Fruit fly (Drosophila melanogaster) whole organism, embryonic: Measurements from ENCODE around the gene hdly.
A peak's percentile ranks its signal among the peaks of the same experiment; 100 is the strongest.

Source experiments
- Antp ChIP-seq: fragments of 200-800 bp; sonication (Bioruptor generic); optimal IDR thresholded peaks from 3 replicates; lab custom pipeline; 2016; ENCODE audit warnings: missing biosample characterization, missing genetic modification characterization
- Bdp1 ChIP-seq: fragments of 200-800 bp; sonication (Bioruptor generic); optimal IDR thresholded peaks from 3 replicates; lab custom pipeline; 2016; ENCODE audit warnings: missing biosample characterization, missing genetic modification characterization
- C15 ChIP-seq: fragments of 200-800 bp; sonication (Bioruptor generic); IDR thresholded peaks from 3 replicates; pipeline ENCODE4 v1.3.6; 2022; ENCODE audit warnings: missing biosample characterization, missing genetic modification characterization
- CG13296 ChIP-seq: fragments of 200-800 bp; sonication (Bioruptor generic); optimal IDR thresholded peaks from 3 replicates; lab custom pipeline; 2018; ENCODE audit warnings: missing biosample characterization, mild to moderate bottlenecking, missing genetic modification characterization
- CG14860 ChIP-seq: fragments of 200-800 bp; sonication (Bioruptor generic); IDR thresholded peaks from 3 replicates; pipeline ENCODE4 v1.3.6; 2022; ENCODE audit warnings: missing biosample characterization, missing genetic modification characterization; ENCODE audit not compliant: partially characterized antibody
- CG15479 ChIP-seq: fragments of 200-800 bp; sonication (Bioruptor generic); optimal IDR thresholded peaks from 3 replicates; lab custom pipeline; 2019; ENCODE audit warnings: missing biosample characterization, mild to moderate bottlenecking, missing genetic modification characterization, moderate library complexity
- CG15696 ChIP-seq: fragments of 200-800 bp; sonication (Bioruptor generic); optimal IDR thresholded peaks from 2 replicates; lab custom pipeline; 2019; ENCODE audit warnings: missing biosample characterization, mild to moderate bottlenecking, missing genetic modification characterization, moderate library complexity
- CG16813 ChIP-seq: fragments of 200-800 bp; sonication (Bioruptor generic); IDR thresholded peaks from 3 replicates; pipeline ENCODE4 v1.3.6; 2022; ENCODE audit warnings: missing biosample characterization, missing genetic modification characterization; ENCODE audit not compliant: partially characterized antibody
- CG16863 ChIP-seq: fragments of 200-800 bp; sonication (Bioruptor generic); optimal IDR thresholded peaks from 3 replicates; lab custom pipeline; 2016; ENCODE audit warnings: missing biosample characterization, missing genetic modification characterization
- CG3163 ChIP-seq: fragments of 200-800 bp; sonication (Bioruptor generic); optimal IDR thresholded peaks from 3 replicates; lab custom pipeline; 2016; ENCODE audit warnings: missing biosample characterization, missing genetic modification characterization
- CG33557 ChIP-seq: fragments of 200-800 bp; sonication (Bioruptor generic); optimal IDR thresholded peaks from 2 replicates; lab custom pipeline; 2019; ENCODE audit warnings: missing biosample characterization, mild to moderate bottlenecking, missing genetic modification characterization, moderate library complexity
- CG34224 ChIP-seq: fragments of 200-800 bp; sonication (Bioruptor generic); IDR thresholded peaks from 3 replicates; pipeline ENCODE4 v1.3.6; 2022; ENCODE audit warnings: missing biosample characterization, missing genetic modification characterization; ENCODE audit not compliant: partially characterized antibody
- CG4617 ChIP-seq: fragments of 200-800 bp; sonication (Bioruptor generic); optimal IDR thresholded peaks from 3 replicates; lab custom pipeline; 2016; ENCODE audit warnings: missing biosample characterization, missing genetic modification characterization, borderline replicate concordance
- CG6765 ChIP-seq: fragments of 200-800 bp; sonication (Bioruptor generic); optimal IDR thresholded peaks from 3 replicates; lab custom pipeline; 2017; ENCODE audit warnings: missing biosample characterization, mild to moderate bottlenecking, missing genetic modification characterization
- CG6791 ChIP-seq: fragments of 200-800 bp; sonication (Bioruptor generic); IDR thresholded peaks from 3 replicates; pipeline ENCODE4 v1.3.6; 2022; ENCODE audit warnings: missing biosample characterization, missing genetic modification characterization; ENCODE audit not compliant: partially characterized antibody
- CG8765 ChIP-seq: fragments of 200-800 bp; sonication (Bioruptor generic); IDR thresholded peaks from 2 replicates; pipeline ENCODE4 v1.3.6; 2022; ENCODE audit warnings: missing biosample characterization, missing genetic modification characterization
- Dll ChIP-seq: fragments of 200-800 bp; sonication (Bioruptor generic); IDR thresholded peaks from 4 replicates; pipeline ENCODE4 v1.3.6; 2022; ENCODE audit warnings: missing biosample characterization, missing genetic modification characterization; ENCODE audit not compliant: partially characterized antibody
- Doc2 ChIP-seq: fragments of 200-800 bp; sonication (Bioruptor generic); IDR thresholded peaks from 2 replicates; pipeline ENCODE4 v1.3.6; 2022; ENCODE audit warnings: missing biosample characterization, missing genetic modification characterization
- Elba2 ChIP-seq: fragments of 200-800 bp; sonication (Bioruptor generic); optimal IDR thresholded peaks from 3 replicates; lab custom pipeline; 2016; ENCODE audit warnings: missing biosample characterization, missing genetic modification characterization
- HLH4C ChIP-seq: fragments of 200-800 bp; sonication (Bioruptor generic); IDR thresholded peaks from 3 replicates; pipeline ENCODE4 v1.3.6; 2022; ENCODE audit warnings: missing biosample characterization, missing genetic modification characterization; ENCODE audit not compliant: partially characterized antibody
- Hey ChIP-seq: fragments of 200-800 bp; sonication (Bioruptor generic); optimal IDR thresholded peaks from 3 replicates; lab custom pipeline; 2018; ENCODE audit warnings: missing biosample characterization, mild to moderate bottlenecking, missing genetic modification characterization
- Myb ChIP-seq: fragments of 200-800 bp; sonication (Bioruptor generic); optimal IDR thresholded peaks from 2 replicates; lab custom pipeline; 2016; ENCODE audit warnings: missing biosample characterization, missing genetic modification characterization
- NC2β ChIP-seq: fragments of 200-800 bp; sonication (Bioruptor generic); optimal IDR thresholded peaks from 2 replicates; lab custom pipeline; 2016; ENCODE audit warnings: missing biosample characterization, missing genetic modification characterization
- Nf-YA ChIP-seq: fragments of 200-800 bp; sonication (Bioruptor generic); IDR thresholded peaks from 2 replicates; pipeline ENCODE4 v1.3.6; 2022; ENCODE audit warnings: missing biosample characterization, missing genetic modification characterization
- Optix ChIP-seq: fragments of 200-800 bp; sonication (Bioruptor generic); IDR thresholded peaks from 3 replicates; pipeline ENCODE4 v1.3.6; 2022; ENCODE audit warnings: missing biosample characterization, missing genetic modification characterization
- Pdp1 ChIP-seq, 2 experiments: fragments of 200-800 bp; sonication (Bioruptor generic); optimal IDR thresholded peaks; 3 replicates each; lab custom pipeline; 2016; ENCODE audit warnings: missing biosample characterization in 2 of 2, missing genetic modification characterization in 2 of 2, mild to moderate bottlenecking in 1 of 2, moderate library complexity in 1 of 2
- Poxn ChIP-seq: fragments of 200-800 bp; sonication (Bioruptor generic); IDR thresholded peaks from 2 replicates; pipeline ENCODE4 v1.3.6; 2022; ENCODE audit warnings: missing biosample characterization, missing genetic modification characterization
- amos ChIP-seq: fragments of 200-800 bp; sonication (Bioruptor generic); IDR thresholded peaks from 2 replicates; pipeline ENCODE4 v1.3.6; 2022; ENCODE audit warnings: missing biosample characterization, missing genetic modification characterization; ENCODE audit not compliant: partially characterized antibody
- ato ChIP-seq: fragments of 200-800 bp; sonication (Bioruptor generic); IDR thresholded peaks from 2 replicates; pipeline ENCODE4 v1.3.6; 2022; ENCODE audit warnings: missing biosample characterization, missing genetic modification characterization; ENCODE audit not compliant: partially characterized antibody
- da ChIP-seq: fragments of 200-800 bp; sonication (Bioruptor generic); optimal IDR thresholded peaks from 2 replicates; lab custom pipeline; 2016; ENCODE audit warnings: missing biosample characterization, missing genetic modification characterization
- dan ChIP-seq: fragments of 200-800 bp; sonication (Bioruptor generic); IDR thresholded peaks from 2 replicates; pipeline ENCODE4 v1.3.6; 2022; ENCODE audit warnings: missing biosample characterization, missing genetic modification characterization
- gce ChIP-seq: fragments of 200-800 bp; sonication (Bioruptor generic); IDR thresholded peaks from 3 replicates; pipeline ENCODE4 v1.3.6; 2022; ENCODE audit warnings: missing biosample characterization, missing genetic modification characterization
- hb ChIP-seq: fragments of 200-800 bp; sonication (Bioruptor generic); IDR thresholded peaks from 3 replicates; pipeline ENCODE4 v1.3.6; 2022; ENCODE audit warnings: missing biosample characterization, missing genetic modification characterization; ENCODE audit not compliant: partially characterized antibody
- hbn ChIP-seq: fragments of 200-800 bp; sonication (Bioruptor generic); IDR thresholded peaks from 2 replicates; pipeline ENCODE4 v1.3.6; 2022; ENCODE audit warnings: missing biosample characterization, missing genetic modification characterization; ENCODE audit not compliant: partially characterized antibody
- inv ChIP-seq: fragments of 200-800 bp; sonication (Bioruptor generic); IDR thresholded peaks from 2 replicates; pipeline ENCODE4 v1.3.6; 2022; ENCODE audit warnings: missing biosample characterization, missing genetic modification characterization; ENCODE audit not compliant: partially characterized antibody
- kay ChIP-seq: fragments of 200-800 bp; sonication (Bioruptor generic); optimal IDR thresholded peaks from 2 replicates; lab custom pipeline; 2016; ENCODE audit warnings: missing biosample characterization, missing genetic modification characterization
- mirr ChIP-seq: fragments of 200-800 bp; sonication (Bioruptor generic); optimal IDR thresholded peaks from 3 replicates; lab custom pipeline; 2018; ENCODE audit warnings: missing biosample characterization, mild to moderate bottlenecking, missing genetic modification characterization
- mld ChIP-seq: fragments of 200-800 bp; sonication (Bioruptor generic); IDR thresholded peaks from 3 replicates; pipeline ENCODE4 v1.3.6; 2022; ENCODE audit warnings: missing biosample characterization, missing genetic modification characterization; ENCODE audit not compliant: partially characterized antibody
- nerfin-2 ChIP-seq: fragments of 200-800 bp; sonication (Bioruptor generic); IDR thresholded peaks from 2 replicates; pipeline ENCODE4 v1.3.6; 2022; ENCODE audit warnings: missing biosample characterization, missing genetic modification characterization; ENCODE audit not compliant: partially characterized antibody
- rib ChIP-seq: fragments of 200-800 bp; sonication (Bioruptor generic); IDR thresholded peaks from 2 replicates; pipeline ENCODE4 v1.3.6; 2022; ENCODE audit warnings: missing biosample characterization, missing genetic modification characterization
- row ChIP-seq: fragments of 200-800 bp; sonication (Bioruptor generic); IDR thresholded peaks from 3 replicates; pipeline ENCODE4 v1.3.6; 2022; ENCODE audit warnings: missing biosample characterization, missing genetic modification characterization
- salm ChIP-seq: fragments of 200-800 bp; sonication (Bioruptor generic); optimal IDR thresholded peaks from 2 replicates; lab custom pipeline; 2018; ENCODE audit warnings: missing biosample characterization, mild to moderate bottlenecking, missing genetic modification characterization
- sd ChIP-seq: fragments of 200-800 bp; sonication (Bioruptor generic); optimal IDR thresholded peaks from 3 replicates; lab custom pipeline; 2018; ENCODE audit warnings: missing biosample characterization, mild to moderate bottlenecking, missing genetic modification characterization, moderate library complexity
- ssp ChIP-seq: fragments of 200-800 bp; sonication (Bioruptor generic); IDR thresholded peaks from 2 replicates; pipeline ENCODE4 v1.3.6; 2022; ENCODE audit warnings: missing biosample characterization, missing genetic modification characterization
- tll ChIP-seq, 2 experiments: fragments of 200-800 bp in 1 of 2; fragments of >200 bp in 1 of 2; sonication (Bioruptor generic) in 1 of 2; optimal IDR thresholded peaks; 2 replicates each; lab custom pipeline; 2017 to 2019; ENCODE audit warnings: missing biosample characterization in 2 of 2, missing genetic modification characterization in 2 of 2, mild to moderate bottlenecking in 1 of 2, moderate library complexity in 1 of 2
- tna ChIP-seq: fragments of 200-800 bp; sonication (Bioruptor generic); IDR thresholded peaks from 2 replicates; pipeline ENCODE4 v1.3.6; 2022; ENCODE audit warnings: missing biosample characterization, missing genetic modification characterization; ENCODE audit not compliant: partially characterized antibody
- trem ChIP-seq: fragments of 200-800 bp; optimal IDR thresholded peaks from 3 replicates; lab custom pipeline; 2019; ENCODE audit warnings: missing biosample characterization, mild to moderate bottlenecking, missing genetic modification characterization, moderate library complexity
- vfl ChIP-seq: fragments of 200-800 bp; sonication (Bioruptor generic); optimal IDR thresholded peaks from 2 replicates; lab custom pipeline; 2016; ENCODE audit warnings: missing biosample characterization, missing genetic modification characterization
- vnd ChIP-seq: fragments of 200-800 bp; sonication (Bioruptor generic); IDR thresholded peaks from 3 replicates; pipeline ENCODE4 v1.3.6; 2022; ENCODE audit warnings: missing biosample characterization, missing genetic modification characterization; ENCODE audit not compliant: partially characterized antibody

The hdly gene

DNA sequence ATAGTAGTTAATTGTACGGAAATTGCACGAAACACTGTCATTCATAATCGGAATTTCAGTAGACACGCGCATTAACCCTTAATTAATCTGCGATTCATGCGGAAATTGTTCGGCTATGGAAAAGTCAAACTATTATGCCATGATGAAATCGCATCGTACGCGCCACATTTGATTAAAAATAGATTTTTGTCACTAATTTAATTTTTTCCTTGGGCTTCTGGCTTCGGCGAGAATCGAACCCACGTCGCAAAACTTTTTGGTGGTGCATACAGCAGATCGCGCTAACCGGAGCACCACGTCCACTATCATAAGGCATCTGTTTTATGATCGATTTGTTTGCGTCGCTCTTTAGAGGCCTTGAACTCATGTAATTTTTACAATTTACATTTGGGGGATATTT, 1.4 kb upstream of the hdly start (continued):
- TF ChIP-seq CG15479 (peak; percentile 20), Hey (no peak), CG6765 (GFP tag; lab: Kevin White, UChicago) (no peak), CG13296 (no peak), nerfin-2 (GFP tag; lab: Robert Waterston, UW) (peak; percentile 68), vnd (GFP tag; lab: Robert Waterston, UW) (peak; percentile 52; the same call in 2 of the 3 replicates), rib (GFP tag; lab: Robert Waterston, UW) (no peak), NC2β (GFP tag; lab: Kevin White, UChicago) (no peak), vfl (GFP tag; lab: Kevin White, UChicago) (no peak), CG34224 (GFP tag; lab: Robert Waterston, UW) (peak; percentile 46), Myb (GFP tag; lab: Kevin White, UChicago) (no peak), ssp (GFP tag; lab: Robert Waterston, UW) (no peak), Optix (GFP tag; lab: Robert Waterston, UW) (no peak), CG6791 (GFP tag; lab: Robert Waterston, UW) (peak; percentile 90), Pdp1 (GFP tag; optimal IDR thresholded peaks at IDR 0.05; lab: Kevin White, UChicago) (peak in 1 of 2 experiments; percentile 70), kay (no peak), CG3163 (GFP tag; lab: Kevin White, UChicago) (no peak), Doc2 (no peak), CG33557 (GFP tag; lab: Kevin White, UChicago) (no peak), inv (GFP tag; lab: Robert Waterston, UW) (peak; percentile 9; the same call in 1 of the 2 replicates), tll (GFP tag; optimal IDR thresholded peaks at IDR 0.05; lab: Kevin White, UChicago) (peak in 1 of 2 experiments; percentile 48), mirr (GFP tag; lab: Kevin White, UChicago) (peak; percentile 36), CG14860 (GFP tag; lab: Robert Waterston, UW) (peak; percentile 76), CG16863 (GFP tag; lab: Kevin White, UChicago) (no peak), mld (peak; percentile 64; the same call in 1 of the 3 replicates), HLH4C (GFP tag; lab: Robert Waterston, UW) (peak; percentile 71), tna (GFP tag; lab: Robert Waterston, UW) (peak; percentile 70), Antp (GFP tag; lab: Kevin White, UChicago) (no peak), da (no peak), Dll (GFP tag; lab: Robert Waterston, UW) (peak; percentile 37; the same call in 1 of the 4 replicates), CG4617 (GFP tag; lab: Kevin White, UChicago) (no peak), salm (tag; lab: Kevin White, UChicago) (no peak), CG15696 (tag; lab: Kevin White, UChicago) (no peak), CG8765 (no peak), Elba2 (no peak), ato (GFP tag; lab: Robert Waterston, UW) (peak; percentile 44; the same call in 1 of the 2 replicates), sd (tag; lab: Kevin White, UChicago) (peak; percentile 54), CG16813 (GFP tag; lab: Robert Waterston, UW) (peak; percentile 70), Bdp1 (GFP tag; lab: Kevin White, UChicago) (peak; percentile 99), gce (GFP tag; lab: Robert Waterston, UW) (no peak; the same call in 2 of the 3 replicates), Poxn (GFP tag; lab: Robert Waterston, UW) (no peak), Nf-YA (GFP tag; lab: Robert Waterston, UW) (no peak), trem (tag; lab: Kevin White, UChicago) (no peak), row (GFP tag; lab: Robert Waterston, UW) (no peak), hb (GFP tag; lab: Robert Waterston, UW) (0 out of 3 replicates have a peak, but pooled peaks have one; percentile 46), hbn (GFP tag; lab: Robert Waterston, UW) (0 out of 2 replicates have a peak, but pooled peaks have one; percentile 13), amos (peak; percentile 70), dan (GFP tag; lab: Robert Waterston, UW) (no peak), C15 (GFP tag; lab: Robert Waterston, UW) (no peak)
